Worm (Caenorhabditis elegans) whole organism, L1 larva: Measurements from ENCODE around the gene cex-2.
A peak's percentile ranks its signal among the peaks of the same experiment; 100 is the strongest.

ENCODE experiments used
- blmp-1 ChIP-seq: fragments of 150-350 bp; optimal IDR thresholded peaks from 2 replicates; lab custom pipeline; 2014; ENCODE audit warnings: missing biosample characterization, missing genetic modification characterization
- ces-1 ChIP-seq: fragments of 150-350 bp; optimal IDR thresholded peaks from 2 replicates; lab custom pipeline; 2014; ENCODE audit warnings: missing biosample characterization, missing genetic modification reagents, missing genetic modification characterization
- efl-1 ChIP-seq, 4 experiments: fragments of 150-350 bp; optimal IDR thresholded peaks in 3 of 4; peaks in 1 of 4; 1 replicate in 1 of 4; 2 replicates in 3 of 4; lab custom pipeline; 2014; ENCODE audit warnings: missing biosample characterization in 2 of 4, missing genetic modification characterization in 2 of 4, missing genetic modification reagents in 2 of 4
- egl-27 ChIP-seq, 2 experiments: fragments of 150-350 bp in 1 of 2; sonication (generic microtip); optimal IDR thresholded peaks; 3 replicates each; lab custom pipeline; 2017 to 2018; ENCODE audit warnings: missing biosample characterization in 2 of 2, missing genetic modification characterization in 2 of 2, missing genetic modification reagents in 2 of 2
- elt-2 ChIP-seq: sonication (generic microtip); optimal IDR thresholded peaks from 2 replicates; lab custom pipeline; 2016; ENCODE audit warnings: missing genetic modification characterization, mild to moderate bottlenecking, inconsistent platforms, missing compliant biosample characterization, missing genetic modification reagents
- nhr-11 ChIP-seq: fragments of 150-350 bp; optimal IDR thresholded peaks from 2 replicates; lab custom pipeline; 2014; ENCODE audit warnings: missing biosample characterization, missing genetic modification characterization
- nhr-19 ChIP-seq: fragments of 200-800 bp; sonication (Bioruptor generic); conservative IDR thresholded peaks from 2 replicates; pipeline ENCODE4 v1.3.6; 2022; ENCODE audit warnings: missing genetic modification characterization, missing compliant biosample characterization
- nhr-76 ChIP-seq: sonication (generic microtip); optimal IDR thresholded peaks from 2 replicates; lab custom pipeline; 2017; ENCODE audit warnings: missing biosample characterization, missing genetic modification characterization
- snpc-4 ChIP-seq: fragments of 150-350 bp; optimal IDR thresholded peaks from 2 replicates; lab custom pipeline; 2014; ENCODE audit warnings: missing biosample characterization, missing genetic modification characterization
- tbx-2 ChIP-seq: sonication (generic microtip); optimal IDR thresholded peaks from 2 replicates; lab custom pipeline; 2016; ENCODE audit warnings: missing genetic modification characterization, missing compliant biosample characterization
- tlp-1 ChIP-seq: fragments of 150-350 bp; optimal IDR thresholded peaks from 2 replicates; lab custom pipeline; 2014; ENCODE audit warnings: missing biosample characterization, missing genetic modification characterization
- unc-62 ChIP-seq: fragments of 150-350 bp; optimal IDR thresholded peaks from 2 replicates; lab custom pipeline; 2014; ENCODE audit warnings: missing biosample characterization, missing genetic modification reagents, missing genetic modification characterization

DNA sequence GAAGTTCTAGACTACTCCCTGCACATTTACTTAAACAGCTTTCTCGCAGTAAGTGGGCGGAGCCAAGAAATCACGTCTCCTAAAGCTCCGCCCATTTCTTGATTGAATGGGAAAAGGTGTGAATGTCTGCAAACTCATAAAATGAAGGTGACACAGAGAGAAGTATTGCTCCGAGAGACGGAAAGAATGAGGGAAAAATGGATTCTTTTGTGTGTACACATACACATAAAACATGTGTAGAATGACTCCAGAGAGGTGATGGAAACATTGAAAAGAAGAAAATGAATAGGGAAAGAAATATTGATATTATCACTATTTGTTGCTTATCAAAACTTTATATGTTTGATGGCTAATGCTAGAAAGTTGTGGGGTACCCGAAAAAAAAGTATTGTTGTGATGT, 16.3 kb upstream of the cex-2 start:
- no peak for TF ChIP-seq ces-1 (GFP tag; lab: Kevin White, UChicago)
- TF ChIP-seq nhr-76 (tag; lab: Kevin White, UChicago), result no peak
- no peak for TF ChIP-seq tbx-2 (tag; lab: Kevin White, UChicago)
- TF ChIP-seq nhr-19, result no peak
- TF ChIP-seq snpc-4 (tag; lab: Kevin White, UChicago), result no peak
- no peak for TF ChIP-seq egl-27 (tag; optimal IDR thresholded peaks at IDR 0.05; lab: Kevin White, UChicago)
- no peak for TF ChIP-seq tlp-1 (tag; lab: Kevin White, UChicago)
- no peak for TF ChIP-seq elt-2 (tag; lab: Kevin White, UChicago)
- no peak for TF ChIP-seq unc-62 (GFP tag; lab: Kevin White, UChicago)
- no peak for TF ChIP-seq blmp-1 (tag; lab: Kevin White, UChicago)
- no peak for TF ChIP-seq efl-1 (optimal IDR thresholded peaks at IDR 0.05; lab: Kevin White, UChicago)
- peak in 1 of 2 experiments; percentile 77 for TF ChIP-seq efl-1 (GFP tag; optimal IDR thresholded peaks at IDR 0.05 in 1 of 2; lab: Kevin White, UChicago)
- TF ChIP-seq nhr-11 (tag; lab: Kevin White, UChicago), result no peak
